Worm (Caenorhabditis elegans) whole organism, L1 larva: ENCODE measurements around the gene F55G1.15.

Experiments used
- C04F5.9 ChIP-seq: sonication (generic microtip); optimal IDR thresholded peaks from 2 replicates; lab custom pipeline; 2016; ENCODE audit warnings: missing genetic modification characterization, missing compliant biosample characterization
- C34B4.2 ChIP-seq: sonication (generic microtip); optimal IDR thresholded peaks from 2 replicates; lab custom pipeline; 2017; ENCODE audit warnings: mild to moderate bottlenecking, missing genetic modification characterization, missing compliant biosample characterization
- F16B12.6 ChIP-seq: fragments of 150-350 bp; optimal IDR thresholded peaks from 2 replicates; lab custom pipeline; 2014; ENCODE audit warnings: missing biosample characterization, missing genetic modification characterization
- Y116A8C.19 ChIP-seq: sonication (generic microtip); optimal IDR thresholded peaks from 2 replicates; lab custom pipeline; 2016; ENCODE audit warnings: missing compliant biosample characterization, missing genetic modification characterization, borderline replicate concordance
- aha-1 ChIP-seq: fragments of 150-350 bp; optimal IDR thresholded peaks from 2 replicates; lab custom pipeline; 2014; ENCODE audit warnings: missing biosample characterization, missing genetic modification characterization
- ama-1 ChIP-seq: fragments of 150-350 bp; optimal IDR thresholded peaks from 2 replicates; lab custom pipeline; 2014
- blmp-1 ChIP-seq: fragments of 150-350 bp; optimal IDR thresholded peaks from 2 replicates; lab custom pipeline; 2014; ENCODE audit warnings: missing biosample characterization, missing genetic modification characterization
- ceh-8 ChIP-seq: fragments of 200-800 bp; sonication (Bioruptor generic); optimal IDR thresholded peaks from 2 replicates; lab custom pipeline; 2018; ENCODE audit warnings: mild to moderate bottlenecking, missing genetic modification characterization, moderate library complexity, missing compliant biosample characterization
- ceh-82 ChIP-seq, 3 experiments: fragments of 150-350 bp in 1 of 3; sonication (generic microtip) in 2 of 3; optimal IDR thresholded peaks; 2 replicates each; lab custom pipeline; 2014 to 2017; ENCODE audit warnings: missing biosample characterization in 3 of 3, missing genetic modification characterization in 3 of 3
- ceh-88 ChIP-seq: fragments of 200-800 bp; sonication (Bioruptor generic); IDR thresholded peaks from 2 replicates; pipeline ENCODE4 v1.3.6; 2022; ENCODE audit warnings: missing genetic modification characterization, missing compliant biosample characterization
- dpl-1 ChIP-seq, 3 experiments: fragments of 150-350 bp in 2 of 3; sonication (generic microtip) in 1 of 3; optimal IDR thresholded peaks; 2 replicates each; lab custom pipeline; 2014 to 2017; ENCODE audit warnings: missing biosample characterization in 3 of 3, missing genetic modification characterization in 3 of 3, missing genetic modification reagents in 3 of 3
- dsc-1 ChIP-seq: sonication (generic microtip); optimal IDR thresholded peaks from 2 replicates; lab custom pipeline; 2016; ENCODE audit warnings: mild to moderate bottlenecking, missing genetic modification characterization, missing compliant biosample characterization
- efl-1 ChIP-seq, 4 experiments: fragments of 150-350 bp; optimal IDR thresholded peaks in 3 of 4; peaks in 1 of 4; 1 replicate in 1 of 4; 2 replicates in 3 of 4; lab custom pipeline; 2014; ENCODE audit warnings: missing biosample characterization in 2 of 4, missing genetic modification characterization in 2 of 4, missing genetic modification reagents in 2 of 4
- efl-3 ChIP-seq: fragments of 200-800 bp; sonication (Bioruptor generic); optimal IDR thresholded peaks from 2 replicates; lab custom pipeline; 2018; ENCODE audit warnings: mild to moderate bottlenecking, missing genetic modification characterization, missing compliant biosample characterization
- elt-2 ChIP-seq: sonication (generic microtip); optimal IDR thresholded peaks from 2 replicates; lab custom pipeline; 2016; ENCODE audit warnings: missing genetic modification characterization, mild to moderate bottlenecking, inconsistent platforms, missing compliant biosample characterization, missing genetic modification reagents
- elt-3 ChIP-seq, 6 experiments: fragments of 150-350 bp in 1 of 6; sonication (generic microtip); optimal IDR thresholded peaks; 2 replicates each; lab custom pipeline; 2017 to 2018; ENCODE audit warnings: missing biosample characterization in 6 of 6, missing genetic modification characterization in 6 of 6, inconsistent platforms in 1 of 6
- fkh-10 ChIP-seq: sonication (generic microtip); optimal IDR thresholded peaks from 2 replicates; lab custom pipeline; 2017; ENCODE audit warnings: missing biosample characterization, missing genetic modification reagents, missing genetic modification characterization
- grh-1 ChIP-seq: fragments of 200-800 bp; sonication (Bioruptor generic); IDR thresholded peaks from 2 replicates; pipeline ENCODE4 v1.3.6; 2022; ENCODE audit warnings: missing genetic modification reagents, missing genetic modification characterization, missing compliant biosample characterization
- hlh-17 ChIP-seq: fragments of 200-800 bp; sonication (Bioruptor generic); optimal IDR thresholded peaks from 2 replicates; lab custom pipeline; 2018; ENCODE audit warnings: missing genetic modification characterization, mild to moderate bottlenecking, missing compliant biosample characterization, moderate library complexity, borderline replicate concordance
- hlh-4 ChIP-seq: sonication (generic microtip); optimal IDR thresholded peaks from 2 replicates; lab custom pipeline; 2016; ENCODE audit warnings: mild to moderate bottlenecking, missing genetic modification characterization, missing compliant biosample characterization
- hpl-2 ChIP-seq: fragments of 150-350 bp; optimal IDR thresholded peaks from 2 replicates; lab custom pipeline; 2014; ENCODE audit warnings: missing biosample characterization, missing genetic modification reagents, missing genetic modification characterization
- irx-1 ChIP-seq: sonication (generic microtip); optimal IDR thresholded peaks from 2 replicates; lab custom pipeline; 2016; ENCODE audit warnings: missing genetic modification characterization, missing compliant biosample characterization
- lin-14 ChIP-seq: fragments of 200-800 bp; sonication (Bioruptor generic); optimal IDR thresholded peaks from 2 replicates; lab custom pipeline; 2018; ENCODE audit warnings: mild to moderate bottlenecking, missing genetic modification characterization, moderate library complexity, missing compliant biosample characterization
- lin-35 ChIP-seq, 2 experiments: fragments of 150-350 bp; optimal IDR thresholded peaks; 2 replicates each; lab custom pipeline; 2014; ENCODE audit warnings: missing biosample characterization in 2 of 2, missing genetic modification characterization in 2 of 2, missing genetic modification reagents in 2 of 2
- lin-39 ChIP-seq: fragments of 150-350 bp; optimal IDR thresholded peaks from 2 replicates; lab custom pipeline; 2014; ENCODE audit warnings: missing biosample characterization, missing genetic modification reagents, missing genetic modification characterization
- lir-3 ChIP-seq: sonication (generic microtip); optimal IDR thresholded peaks from 2 replicates; lab custom pipeline; 2016; ENCODE audit warnings: mild to moderate bottlenecking, missing genetic modification characterization, moderate library complexity, missing compliant biosample characterization; ENCODE audit not compliant: poor library complexity
- lsy-2 ChIP-seq, 2 experiments: fragments of 150-350 bp; optimal IDR thresholded peaks; 2 replicates each; lab custom pipeline; 2014; ENCODE audit warnings: missing biosample characterization in 2 of 2, missing genetic modification characterization in 2 of 2
- mep-1 ChIP-seq: fragments of 150-350 bp; optimal IDR thresholded peaks from 2 replicates; lab custom pipeline; 2014; ENCODE audit warnings: missing biosample characterization, missing genetic modification characterization
- nhr-19 ChIP-seq: fragments of 200-800 bp; sonication (Bioruptor generic); conservative IDR thresholded peaks from 2 replicates; pipeline ENCODE4 v1.3.6; 2022; ENCODE audit warnings: missing genetic modification characterization, missing compliant biosample characterization
- nhr-20 ChIP-seq: sonication (generic microtip); optimal IDR thresholded peaks from 2 replicates; lab custom pipeline; 2016; ENCODE audit warnings: mild to moderate bottlenecking, missing genetic modification characterization, missing compliant biosample characterization
- nhr-237 ChIP-seq: fragments of 150-350 bp; optimal IDR thresholded peaks from 2 replicates; lab custom pipeline; 2014; ENCODE audit warnings: missing biosample characterization, missing genetic modification characterization
- nhr-71 ChIP-seq: sonication (generic microtip); optimal IDR thresholded peaks from 2 replicates; lab custom pipeline; 2016; ENCODE audit warnings: mild to moderate bottlenecking, missing genetic modification characterization, moderate library complexity, missing compliant biosample characterization
- nhr-77 ChIP-seq: fragments of 150-350 bp; optimal IDR thresholded peaks from 2 replicates; lab custom pipeline; 2014; ENCODE audit warnings: missing biosample characterization, missing genetic modification characterization
- nhr-84 ChIP-seq: sonication (generic microtip); optimal IDR thresholded peaks from 2 replicates; lab custom pipeline; 2017; ENCODE audit warnings: missing biosample characterization, missing genetic modification characterization
- pag-3 ChIP-seq: sonication (generic microtip); optimal IDR thresholded peaks from 2 replicates; lab custom pipeline; 2017; ENCODE audit warnings: missing genetic modification characterization, mild to moderate bottlenecking, missing compliant biosample characterization, antibody characterized with exemption, borderline replicate concordance; ENCODE audit not compliant: insufficient read depth
- pqm-1 ChIP-seq: sonication (generic microtip); optimal IDR thresholded peaks from 3 replicates; lab custom pipeline; 2017; ENCODE audit warnings: missing biosample characterization, missing genetic modification characterization
- rnt-1 ChIP-seq: sonication (generic microtip); optimal IDR thresholded peaks from 2 replicates; lab custom pipeline; 2016; ENCODE audit warnings: mild to moderate bottlenecking, missing genetic modification characterization, moderate library complexity, missing compliant biosample characterization
- sptf-1 ChIP-seq: fragments of 150-350 bp; optimal IDR thresholded peaks from 2 replicates; lab custom pipeline; 2014; ENCODE audit warnings: missing biosample characterization, missing genetic modification characterization
- sup-37 ChIP-seq: fragments of 200-800 bp; sonication (Bioruptor generic); optimal IDR thresholded peaks from 2 replicates; lab custom pipeline; 2018; ENCODE audit warnings: mild to moderate bottlenecking, missing genetic modification characterization, missing compliant biosample characterization
- swsn-7 ChIP-seq: sonication (generic microtip); optimal IDR thresholded peaks from 2 replicates; lab custom pipeline; 2016; ENCODE audit warnings: missing genetic modification characterization, missing compliant biosample characterization
- tbx-2 ChIP-seq: sonication (generic microtip); optimal IDR thresholded peaks from 2 replicates; lab custom pipeline; 2016; ENCODE audit warnings: missing genetic modification characterization, missing compliant biosample characterization
- unc-130 ChIP-seq: fragments of 150-350 bp; optimal IDR thresholded peaks from 2 replicates; lab custom pipeline; 2017; ENCODE audit warnings: missing biosample characterization, missing genetic modification characterization, inconsistent platforms
- unc-62 ChIP-seq: fragments of 150-350 bp; optimal IDR thresholded peaks from 2 replicates; lab custom pipeline; 2014; ENCODE audit warnings: missing biosample characterization, missing genetic modification reagents, missing genetic modification characterization
- unc-86 ChIP-seq: sonication (generic microtip); optimal IDR thresholded peaks from 2 replicates; lab custom pipeline; 2016; ENCODE audit warnings: missing genetic modification characterization, missing compliant biosample characterization
- xbp-1 ChIP-seq: sonication (generic microtip); optimal IDR thresholded peaks from 2 replicates; lab custom pipeline; 2016; ENCODE audit warnings: missing genetic modification characterization, missing compliant biosample characterization
- zip-4 ChIP-seq: fragments of 200-800 bp; sonication (Bioruptor generic); optimal IDR thresholded peaks from 2 replicates; lab custom pipeline; 2018; ENCODE audit warnings: mild to moderate bottlenecking, missing genetic modification characterization, moderate library complexity, missing compliant biosample characterization
- ztf-11 ChIP-seq, 2 experiments: sonication (generic microtip); optimal IDR thresholded peaks; 2 replicates each; lab custom pipeline; 2016 to 2017; ENCODE audit warnings: missing genetic modification characterization in 2 of 2, missing biosample characterization in 1 of 2, missing compliant biosample characterization in 1 of 2
- ztf-4 ChIP-seq: fragments of 150-350 bp; optimal IDR thresholded peaks from 2 replicates; lab custom pipeline; 2014; ENCODE audit warnings: missing biosample characterization, missing genetic modification characterization

The F55G1.15 gene

ce11 chrIV:7508850-7509249 is 7.6 kb upstream of the F55G1.15 start:
- TF ChIP-seq F16B12.6 (no peak), dpl-1 (GFP tag; optimal IDR thresholded peaks at IDR 0.05; lab: Kevin White, UChicago) (peak; percentile 18 to 51 (median 42)), lin-35 (GFP tag; optimal IDR thresholded peaks at IDR 0.05; lab: Kevin White, UChicago) (peak in 1 of 2 experiments; percentile 65), lsy-2 (tag; optimal IDR thresholded peaks at IDR 0.05; lab: Kevin White, UChicago) (peak; percentile 51 to 87), efl-1 (optimal IDR thresholded peaks at IDR 0.05; lab: Kevin White, UChicago) (peak; percentile 38 to 56), efl-1 (GFP tag; optimal IDR thresholded peaks at IDR 0.05 in 1 of 2; lab: Kevin White, UChicago) (peak; percentile 48 to 91)

DNA sequence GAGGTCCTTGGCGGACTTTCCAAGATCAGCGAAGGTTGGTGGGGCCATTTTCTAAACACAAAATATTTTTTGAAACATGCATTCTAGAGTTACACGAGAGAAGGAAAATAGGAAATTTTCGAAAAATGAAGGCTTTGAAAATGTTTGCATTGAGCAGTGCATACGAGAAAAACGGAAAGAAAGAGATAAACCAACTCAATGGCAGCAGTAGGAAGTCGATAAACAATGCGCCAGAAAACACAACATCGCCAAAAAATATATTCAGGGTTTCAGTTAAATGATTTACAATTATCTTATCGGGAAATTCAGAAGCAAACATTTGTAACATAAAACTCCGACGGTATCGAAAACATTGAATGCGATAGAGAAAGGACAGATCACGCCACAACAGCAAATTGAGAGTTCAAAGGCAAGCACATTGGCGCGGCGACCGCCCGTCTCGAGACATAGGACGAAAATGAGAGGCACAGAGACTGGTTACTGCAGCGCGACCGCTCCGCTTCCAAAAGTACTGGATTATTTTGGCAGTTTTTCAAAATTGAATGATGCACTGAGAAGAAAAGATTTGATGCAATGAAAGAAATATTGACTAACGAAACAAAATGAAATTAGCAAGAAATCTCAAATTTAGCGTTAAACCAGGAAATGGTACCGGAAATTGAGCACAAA is 6.7 kb upstream of the F55G1.15 start, which contains the start of the genes vdac-1 and R05G6.5:
Gene vdac-1 (minus strand): TSS at position 51 of the 669 bp plus-strand sequence.
Gene R05G6.5 (plus strand): TSS at position 527 of the 669 bp plus-strand sequence.
- TF ChIP-seq sup-37 (GFP tag; lab: Kevin White, UChicago) (peak; percentile 25), pag-3 (tag; lab: Kevin White, UChicago) (no peak), hlh-4 (no peak), fkh-10 (GFP tag; lab: Kevin White, UChicago) (peak; percentile 28), tbx-2 (tag; lab: Kevin White, UChicago) (peak; percentile 86), C34B4.2 (tag; lab: Kevin White, UChicago) (peak; percentile 87), irx-1 (tag; lab: Kevin White, UChicago) (no peak), pqm-1 (tag; lab: Kevin White, UChicago) (peak; percentile 67), xbp-1 (tag; lab: Kevin White, UChicago) (peak; percentile 83), unc-86 (tag; lab: Kevin White, UChicago) (peak; percentile 56), lin-39 (tag; lab: Kevin White, UChicago) (no peak), nhr-71 (peak; percentile 95), rnt-1 (peak; percentile 79), hlh-17 (GFP tag; lab: Kevin White, UChicago) (no peak), ceh-82 (tag; optimal IDR thresholded peaks at IDR 0.05; lab: Kevin White, UChicago) (peak; percentile 42 to 93 (median 70)), nhr-19 (GFP tag; lab: Robert Waterston, UW) (peak; percentile 87), ama-1 (no peak), aha-1 (tag; lab: Kevin White, UChicago) (no peak), mep-1 (tag; lab: Kevin White, UChicago) (peak; percentile 54), zip-4 (GFP tag; lab: Kevin White, UChicago) (no peak), ceh-8 (GFP tag; lab: Kevin White, UChicago) (no peak), unc-130 (tag; lab: Kevin White, UChicago) (peak; percentile 81), ztf-4 (peak; percentile 55), F16B12.6 (no peak), nhr-237 (peak; percentile 73), Y116A8C.19 (no peak), C04F5.9 (no peak), unc-62 (no peak), ztf-11 (tag; optimal IDR thresholded peaks at IDR 0.05; lab: Kevin White, UChicago) (no peak), lin-14 (GFP tag; lab: Kevin White, UChicago) (peak; percentile 97), elt-2 (tag; lab: Kevin White, UChicago) (peak; percentile 73), dsc-1 (tag; lab: Kevin White, UChicago) (peak; percentile 57), elt-3 (tag; optimal IDR thresholded peaks at IDR 0.05; lab: Kevin White, UChicago) (peak in 4 of 6 experiments; percentile 30 to 78 (median 46)), nhr-77 (tag; lab: Kevin White, UChicago) (peak; percentile 90), dpl-1 (GFP tag; optimal IDR thresholded peaks at IDR 0.05; lab: Kevin White, UChicago) (peak; percentile 89 to 92 (median 92)), sptf-1 (tag; lab: Kevin White, UChicago) (no peak), nhr-20 (peak; percentile 92), efl-3 (GFP tag; lab: Kevin White, UChicago) (no peak), hpl-2 (GFP tag; lab: Kevin White, UChicago) (no peak), lsy-2 (tag; optimal IDR thresholded peaks at IDR 0.05; lab: Kevin White, UChicago) (peak; percentile 77 to 90), ceh-88 (GFP tag; lab: Robert Waterston, UW) (peak; percentile 49; the same call in 1 of the 2 replicates), blmp-1 (tag; lab: Kevin White, UChicago) (peak; percentile 79), lir-3 (tag; lab: Kevin White, UChicago) (peak; percentile 7), grh-1 (GFP tag; lab: Robert Waterston, UW) (peak; percentile 77), swsn-7 (tag; lab: Kevin White, UChicago) (peak; percentile 82), nhr-84 (tag; lab: Kevin White, UChicago) (no peak)
